Worm (Caenorhabditis elegans) whole organism, L1 larva: Measurements from ENCODE around the gene bre-5.

Source experiments
- F16B12.6 ChIP-seq: fragments of 150-350 bp; optimal IDR thresholded peaks from 2 replicates; lab custom pipeline; 2014; ENCODE audit warnings: missing biosample characterization, missing genetic modification characterization
- ama-1 ChIP-seq: fragments of 150-350 bp; optimal IDR thresholded peaks from 2 replicates; lab custom pipeline; 2014
- blmp-1 ChIP-seq: fragments of 150-350 bp; optimal IDR thresholded peaks from 2 replicates; lab custom pipeline; 2014; ENCODE audit warnings: missing biosample characterization, missing genetic modification characterization
- ceh-82 ChIP-seq, 3 experiments: fragments of 150-350 bp in 1 of 3; sonication (generic microtip) in 2 of 3; optimal IDR thresholded peaks; 2 replicates each; lab custom pipeline; 2014 to 2017; ENCODE audit warnings: missing biosample characterization in 3 of 3, missing genetic modification characterization in 3 of 3
- ceh-88 ChIP-seq: fragments of 200-800 bp; sonication (Bioruptor generic); IDR thresholded peaks from 2 replicates; pipeline ENCODE4 v1.3.6; 2022; ENCODE audit warnings: missing genetic modification characterization, missing compliant biosample characterization
- ceh-90 ChIP-seq: sonication (generic microtip); optimal IDR thresholded peaks from 2 replicates; lab custom pipeline; 2016; ENCODE audit warnings: missing genetic modification characterization, missing compliant biosample characterization
- dpl-1 ChIP-seq, 3 experiments: fragments of 150-350 bp in 2 of 3; sonication (generic microtip) in 1 of 3; optimal IDR thresholded peaks; 2 replicates each; lab custom pipeline; 2014 to 2017; ENCODE audit warnings: missing biosample characterization in 3 of 3, missing genetic modification characterization in 3 of 3, missing genetic modification reagents in 3 of 3
- dsc-1 ChIP-seq: sonication (generic microtip); optimal IDR thresholded peaks from 2 replicates; lab custom pipeline; 2016; ENCODE audit warnings: mild to moderate bottlenecking, missing genetic modification characterization, missing compliant biosample characterization
- efl-1 ChIP-seq, 4 experiments: fragments of 150-350 bp; optimal IDR thresholded peaks in 3 of 4; peaks in 1 of 4; 1 replicate in 1 of 4; 2 replicates in 3 of 4; lab custom pipeline; 2014; ENCODE audit warnings: missing biosample characterization in 2 of 4, missing genetic modification characterization in 2 of 4, missing genetic modification reagents in 2 of 4
- egl-13 ChIP-seq: sonication (generic microtip); optimal IDR thresholded peaks from 2 replicates; lab custom pipeline; 2016; ENCODE audit warnings: missing genotype, missing genetic modification reagents, missing genetic modification characterization, missing compliant biosample characterization
- egl-27 ChIP-seq, 2 experiments: fragments of 150-350 bp in 1 of 2; sonication (generic microtip); optimal IDR thresholded peaks; 3 replicates each; lab custom pipeline; 2017 to 2018; ENCODE audit warnings: missing biosample characterization in 2 of 2, missing genetic modification characterization in 2 of 2, missing genetic modification reagents in 2 of 2
- elt-2 ChIP-seq: sonication (generic microtip); optimal IDR thresholded peaks from 2 replicates; lab custom pipeline; 2016; ENCODE audit warnings: missing genetic modification characterization, mild to moderate bottlenecking, inconsistent platforms, missing compliant biosample characterization, missing genetic modification reagents
- elt-3 ChIP-seq, 6 experiments: fragments of 150-350 bp in 1 of 6; sonication (generic microtip); optimal IDR thresholded peaks; 2 replicates each; lab custom pipeline; 2017 to 2018; ENCODE audit warnings: missing biosample characterization in 6 of 6, missing genetic modification characterization in 6 of 6, inconsistent platforms in 1 of 6
- fkh-4 ChIP-seq: sonication (generic microtip); optimal IDR thresholded peaks from 2 replicates; lab custom pipeline; 2016; ENCODE audit warnings: missing compliant biosample characterization, missing genetic modification characterization, borderline replicate concordance
- fos-1 ChIP-seq: fragments of 150-350 bp; optimal IDR thresholded peaks from 2 replicates; lab custom pipeline; 2014; ENCODE audit warnings: missing biosample characterization, missing genetic modification characterization
- hlh-17 ChIP-seq: fragments of 200-800 bp; sonication (Bioruptor generic); optimal IDR thresholded peaks from 2 replicates; lab custom pipeline; 2018; ENCODE audit warnings: missing genetic modification characterization, mild to moderate bottlenecking, missing compliant biosample characterization, moderate library complexity, borderline replicate concordance
- hpl-2 ChIP-seq: fragments of 150-350 bp; optimal IDR thresholded peaks from 2 replicates; lab custom pipeline; 2014; ENCODE audit warnings: missing biosample characterization, missing genetic modification reagents, missing genetic modification characterization
- irx-1 ChIP-seq: sonication (generic microtip); optimal IDR thresholded peaks from 2 replicates; lab custom pipeline; 2016; ENCODE audit warnings: missing genetic modification characterization, missing compliant biosample characterization
- isw-1 ChIP-seq: fragments of 200-800 bp; sonication (Bioruptor generic); IDR thresholded peaks from 2 replicates; pipeline ENCODE4 v1.3.6; 2022; ENCODE audit warnings: missing genetic modification characterization, missing compliant biosample characterization
- jun-1 ChIP-seq: fragments of 150-350 bp; optimal IDR thresholded peaks from 2 replicates; lab custom pipeline; 2014; ENCODE audit warnings: missing biosample characterization, missing genetic modification reagents, missing genetic modification characterization
- lin-14 ChIP-seq: fragments of 200-800 bp; sonication (Bioruptor generic); optimal IDR thresholded peaks from 2 replicates; lab custom pipeline; 2018; ENCODE audit warnings: mild to moderate bottlenecking, missing genetic modification characterization, moderate library complexity, missing compliant biosample characterization
- lin-15B ChIP-seq: fragments of 150-350 bp; sonication (generic microtip); optimal IDR thresholded peaks from 3 replicates; lab custom pipeline; 2014; ENCODE audit warnings: missing biosample characterization, missing genetic modification characterization
- lin-35 ChIP-seq, 2 experiments: fragments of 150-350 bp; optimal IDR thresholded peaks; 2 replicates each; lab custom pipeline; 2014; ENCODE audit warnings: missing biosample characterization in 2 of 2, missing genetic modification characterization in 2 of 2, missing genetic modification reagents in 2 of 2
- lin-39 ChIP-seq: fragments of 150-350 bp; optimal IDR thresholded peaks from 2 replicates; lab custom pipeline; 2014; ENCODE audit warnings: missing biosample characterization, missing genetic modification reagents, missing genetic modification characterization
- lir-3 ChIP-seq: sonication (generic microtip); optimal IDR thresholded peaks from 2 replicates; lab custom pipeline; 2016; ENCODE audit warnings: mild to moderate bottlenecking, missing genetic modification characterization, moderate library complexity, missing compliant biosample characterization; ENCODE audit not compliant: poor library complexity
- lsy-2 ChIP-seq, 2 experiments: fragments of 150-350 bp; optimal IDR thresholded peaks; 2 replicates each; lab custom pipeline; 2014; ENCODE audit warnings: missing biosample characterization in 2 of 2, missing genetic modification characterization in 2 of 2
- mdl-1 ChIP-seq, 2 experiments: fragments of 150-350 bp; optimal IDR thresholded peaks; 2 replicates each; lab custom pipeline; 2014 to 2017; ENCODE audit warnings: missing biosample characterization in 2 of 2, missing genetic modification characterization in 2 of 2, inconsistent platforms in 1 of 2
- mep-1 ChIP-seq: fragments of 150-350 bp; optimal IDR thresholded peaks from 2 replicates; lab custom pipeline; 2014; ENCODE audit warnings: missing biosample characterization, missing genetic modification characterization
- nhr-19 ChIP-seq: fragments of 200-800 bp; sonication (Bioruptor generic); conservative IDR thresholded peaks from 2 replicates; pipeline ENCODE4 v1.3.6; 2022; ENCODE audit warnings: missing genetic modification characterization, missing compliant biosample characterization
- nhr-20 ChIP-seq: sonication (generic microtip); optimal IDR thresholded peaks from 2 replicates; lab custom pipeline; 2016; ENCODE audit warnings: mild to moderate bottlenecking, missing genetic modification characterization, missing compliant biosample characterization
- nhr-28 ChIP-seq: fragments of 150-350 bp; optimal IDR thresholded peaks from 2 replicates; lab custom pipeline; 2014; ENCODE audit warnings: missing biosample characterization, missing genetic modification characterization
- nhr-47 ChIP-seq: sonication (generic microtip); optimal IDR thresholded peaks from 2 replicates; lab custom pipeline; 2016; ENCODE audit warnings: mild to moderate bottlenecking, missing genetic modification characterization, moderate library complexity, missing compliant biosample characterization
- nhr-71 ChIP-seq: sonication (generic microtip); optimal IDR thresholded peaks from 2 replicates; lab custom pipeline; 2016; ENCODE audit warnings: mild to moderate bottlenecking, missing genetic modification characterization, moderate library complexity, missing compliant biosample characterization
- pag-3 ChIP-seq: sonication (generic microtip); optimal IDR thresholded peaks from 2 replicates; lab custom pipeline; 2017; ENCODE audit warnings: missing genetic modification characterization, mild to moderate bottlenecking, missing compliant biosample characterization, antibody characterized with exemption, borderline replicate concordance; ENCODE audit not compliant: insufficient read depth
- rnt-1 ChIP-seq: sonication (generic microtip); optimal IDR thresholded peaks from 2 replicates; lab custom pipeline; 2016; ENCODE audit warnings: mild to moderate bottlenecking, missing genetic modification characterization, moderate library complexity, missing compliant biosample characterization
- skn-1 ChIP-seq: fragments of 150-350 bp; optimal IDR thresholded peaks from 2 replicates; lab custom pipeline; 2014; ENCODE audit warnings: missing biosample characterization, missing genetic modification characterization
- snu-23 ChIP-seq: sonication (generic microtip); optimal IDR thresholded peaks from 2 replicates; lab custom pipeline; 2016; ENCODE audit warnings: missing genetic modification characterization, missing compliant biosample characterization
- tbx-2 ChIP-seq: sonication (generic microtip); optimal IDR thresholded peaks from 2 replicates; lab custom pipeline; 2016; ENCODE audit warnings: missing genetic modification characterization, missing compliant biosample characterization
- unc-130 ChIP-seq: fragments of 150-350 bp; optimal IDR thresholded peaks from 2 replicates; lab custom pipeline; 2017; ENCODE audit warnings: missing biosample characterization, missing genetic modification characterization, inconsistent platforms
- unc-62 ChIP-seq: fragments of 150-350 bp; optimal IDR thresholded peaks from 2 replicates; lab custom pipeline; 2014; ENCODE audit warnings: missing biosample characterization, missing genetic modification reagents, missing genetic modification characterization
- vab-15 ChIP-seq: sonication (generic microtip); optimal IDR thresholded peaks from 2 replicates; lab custom pipeline; 2017; ENCODE audit warnings: missing genotype, mild to moderate bottlenecking, missing genetic modification characterization, missing compliant biosample characterization
- xbp-1 ChIP-seq: sonication (generic microtip); optimal IDR thresholded peaks from 2 replicates; lab custom pipeline; 2016; ENCODE audit warnings: missing genetic modification characterization, missing compliant biosample characterization
- ztf-11 ChIP-seq, 2 experiments: sonication (generic microtip); optimal IDR thresholded peaks; 2 replicates each; lab custom pipeline; 2016 to 2017; ENCODE audit warnings: missing genetic modification characterization in 2 of 2, missing biosample characterization in 1 of 2, missing compliant biosample characterization in 1 of 2
- ztf-4 ChIP-seq: fragments of 150-350 bp; optimal IDR thresholded peaks from 2 replicates; lab custom pipeline; 2014; ENCODE audit warnings: missing biosample characterization, missing genetic modification characterization

The bre-5 gene

DNA sequence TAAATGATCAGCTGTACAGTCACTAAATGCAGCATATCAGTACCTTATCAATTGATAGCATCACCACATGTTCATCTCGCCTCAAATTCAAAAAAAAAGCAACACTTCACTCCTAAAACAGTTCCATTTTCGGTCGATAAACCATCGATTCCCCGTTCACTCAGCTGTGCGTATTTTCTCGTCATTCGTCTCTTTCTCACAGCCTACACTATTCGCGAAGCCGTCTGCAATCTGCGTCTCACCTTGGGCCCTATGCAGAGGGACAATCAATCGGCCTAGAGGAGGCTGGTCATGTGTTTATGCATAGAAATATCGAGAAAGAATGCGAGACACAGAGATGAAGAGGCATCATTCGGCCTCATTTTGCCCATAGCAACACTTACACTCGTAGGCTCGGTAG lies 18.6 kb downstream of the bre-5 start (continued):
- TF ChIP-seq nhr-19 (GFP tag; lab: Robert Waterston, UW) (peak; percentile 73), rnt-1 (tag; lab: Kevin White, UChicago) (peak; percentile 68), snu-23 (peak; percentile 95), elt-2 (peak; percentile 76), jun-1 (tag; lab: Kevin White, UChicago) (peak; percentile 81), ztf-4 (tag; lab: Kevin White, UChicago) (peak; percentile 85), nhr-28 (tag; lab: Kevin White, UChicago) (no peak), lin-14 (GFP tag; lab: Kevin White, UChicago) (peak; percentile 95), lir-3 (tag; lab: Kevin White, UChicago) (peak; percentile 68), ztf-11 (tag; optimal IDR thresholded peaks at IDR 0.05; lab: Kevin White, UChicago) (peak in 1 of 2 experiments; percentile 55), ceh-88 (peak; percentile 8; the same call in 1 of the 2 replicates), vab-15 (tag; lab: Kevin White, UChicago) (no peak), isw-1 (GFP tag; lab: Robert Waterston, UW) (peak; percentile 54; the same call in 1 of the 2 replicates), nhr-71 (tag; lab: Kevin White, UChicago) (peak; percentile 92), ama-1 (lab: Kevin White, UChicago) (peak; percentile 63), xbp-1 (tag; lab: Kevin White, UChicago) (peak; percentile 75), egl-13 (tag; lab: Kevin White, UChicago) (peak; percentile 27), blmp-1 (tag; lab: Kevin White, UChicago) (peak; percentile 44), fos-1 (peak; percentile 67), hpl-2 (GFP tag; lab: Kevin White, UChicago) (no peak)
- TF ChIP-seq, all 84 proteins: peak for 45

DNA sequence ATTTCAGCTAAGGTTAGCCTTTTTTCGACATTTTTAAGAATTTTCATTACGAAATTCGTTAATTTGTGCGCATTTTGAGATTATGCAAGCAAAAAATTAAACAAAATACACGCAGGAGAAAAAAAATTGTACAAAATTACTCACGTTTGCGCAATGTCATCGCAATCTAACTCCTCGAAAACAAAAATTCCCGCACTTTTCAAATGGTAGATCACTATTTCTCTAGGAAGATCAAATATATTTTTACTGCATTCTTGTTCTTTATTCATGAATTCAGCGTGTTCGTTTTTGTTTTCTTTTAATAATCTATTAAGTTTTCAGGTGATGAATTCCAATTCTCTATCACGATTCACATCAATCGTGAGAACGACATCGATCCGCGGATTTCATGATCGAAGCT lies 20.0 kb downstream of the bre-5 start, which contains the start of the genes T12G3.6 and mrpl-51:
Gene T12G3.6 (minus strand): TSS at position 269 of the 400 bp plus-strand sequence.
Gene mrpl-51 (plus strand): TSS at position 322 of the 400 bp plus-strand sequence.
- no peak for TF ChIP-seq efl-1 (optimal IDR thresholded peaks at IDR 0.05; lab: Kevin White, UChicago)
- peak in 1 of 2 experiments; percentile 1 for TF ChIP-seq efl-1 (GFP tag; optimal IDR thresholded peaks at IDR 0.05 in 1 of 2; lab: Kevin White, UChicago)
- no peak for TF ChIP-seq lin-39
- no peak for TF ChIP-seq mep-1 (tag; lab: Kevin White, UChicago)
- TF ChIP-seq hlh-17 (GFP tag; lab: Kevin White, UChicago) = no peak

DNA sequence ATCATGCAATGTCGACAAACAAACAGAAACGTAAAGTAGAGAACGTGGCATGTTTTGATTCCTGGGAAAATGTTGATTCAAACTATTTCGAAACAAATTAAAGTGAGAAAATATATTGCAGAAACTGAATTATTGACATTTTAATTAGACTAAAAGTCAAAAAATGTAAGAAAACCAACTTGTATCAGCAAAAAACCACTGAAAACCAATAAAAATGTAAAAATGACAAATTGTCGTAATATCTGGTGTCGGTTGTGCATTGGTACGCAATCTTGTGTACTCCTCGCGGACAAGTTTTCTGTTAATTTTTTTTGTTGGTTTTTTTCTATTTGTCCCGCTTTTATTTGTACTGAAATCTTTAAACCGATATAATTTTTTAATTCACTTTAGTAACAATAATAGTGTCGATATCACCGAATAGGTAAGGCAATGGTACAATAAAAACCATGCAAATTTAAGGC lies 21.3 kb downstream of the bre-5 start, which contains the start of gene T12G3.11:
Gene T12G3.11 (minus strand): TSS at position 51 of the 461 bp plus-strand sequence.
- no peak for TF ChIP-seq egl-13 (tag; lab: Kevin White, UChicago)
- TF ChIP-seq mep-1 (tag; lab: Kevin White, UChicago) = no peak
- TF ChIP-seq dsc-1 (tag; lab: Kevin White, UChicago) = peak; percentile 29
- peak; percentile 30 to 56 (median 39) for TF ChIP-seq dpl-1 (GFP tag; optimal IDR thresholded peaks at IDR 0.05; lab: Kevin White, UChicago)
- TF ChIP-seq nhr-20 = peak; percentile 62
- peak; percentile 62 for TF ChIP-seq nhr-71 (tag; lab: Kevin White, UChicago)
- no peak for TF ChIP-seq pag-3 (tag; lab: Kevin White, UChicago)
- TF ChIP-seq nhr-47 (tag; lab: Kevin White, UChicago) = peak; percentile 62
- TF ChIP-seq F16B12.6 (tag; lab: Kevin White, UChicago) = peak; percentile 86
- peak; percentile 38 for TF ChIP-seq rnt-1 (tag; lab: Kevin White, UChicago)
- TF ChIP-seq lin-15B (tag; lab: Kevin White, UChicago) = peak; percentile 10
- TF ChIP-seq hlh-17 (GFP tag; lab: Kevin White, UChicago) = no peak
- TF ChIP-seq lin-39 = no peak
- peak in 1 of 6 experiments; percentile 19 for TF ChIP-seq elt-3 (tag; optimal IDR thresholded peaks at IDR 0.05; lab: Kevin White, UChicago)
- TF ChIP-seq lsy-2 (tag; optimal IDR thresholded peaks at IDR 0.05; lab: Kevin White, UChicago) = peak; percentile 70 to 76
- TF ChIP-seq lin-14 (GFP tag; lab: Kevin White, UChicago) = peak; percentile 48
- TF ChIP-seq efl-1 (optimal IDR thresholded peaks at IDR 0.05; lab: Kevin White, UChicago) = peak; percentile 56 to 66
- TF ChIP-seq efl-1 (GFP tag; optimal IDR thresholded peaks at IDR 0.05 in 1 of 2; lab: Kevin White, UChicago) = peak; percentile 67 to 93
- no peak for TF ChIP-seq unc-130
- peak; percentile 49 to 55 for TF ChIP-seq lin-35 (GFP tag; optimal IDR thresholded peaks at IDR 0.05; lab: Kevin White, UChicago)
- peak; percentile 57 for TF ChIP-seq xbp-1 (tag; lab: Kevin White, UChicago)
- TF ChIP-seq mdl-1 (tag; optimal IDR thresholded peaks at IDR 0.05; lab: Kevin White, UChicago) = peak in 1 of 2 experiments; percentile 11
- TF ChIP-seq ceh-82 (tag; optimal IDR thresholded peaks at IDR 0.05; lab: Kevin White, UChicago) = peak in 2 of 3 experiments; percentile 7 to 20
- peak; percentile 75 for TF ChIP-seq snu-23
- peak; percentile 24 for TF ChIP-seq irx-1 (tag; lab: Kevin White, UChicago)
- peak; percentile 31 for TF ChIP-seq skn-1
- no peak for TF ChIP-seq egl-27 (tag; optimal IDR thresholded peaks at IDR 0.05; lab: Kevin White, UChicago)
- no peak for TF ChIP-seq ceh-90 (tag; lab: Kevin White, UChicago)
- TF ChIP-seq tbx-2 (tag; lab: Kevin White, UChicago) = peak; percentile 49
- TF ChIP-seq fkh-4 (tag; lab: Kevin White, UChicago) = no peak
- TF ChIP-seq unc-62 (GFP tag; lab: Kevin White, UChicago) = no peak
- TF ChIP-seq lir-3 (tag; lab: Kevin White, UChicago) = peak; percentile 3
